Worm (Caenorhabditis elegans): Measurements from ENCODE around the gene F46G11.4.

Gene F46G11.4

ce11 chrX:5834581-5835481, 36.2 kb upstream of the F46G11.4 start, which contains the start of gene F13D11.4 (continued):
- TF ChIP-seq hlh-11 (tag; optimal IDR thresholded peaks at IDR 0.05) = peak; percentile 50

ce11 chrX:5831827-5832226, 33.2 kb upstream of the F46G11.4 start:
- TF ChIP-seq nhr-42 (GFP tag; IDR thresholded peaks at IDR 0.05) (no peak), mdt-29 (GFP tag; IDR thresholded peaks at IDR 0.05) (no peak), zfp-3 (GFP tag; conservative IDR thresholded peaks at IDR 0.05) (no peak), tag-97 (GFP tag; IDR thresholded peaks at IDR 0.05) (no peak), nhr-41 (GFP tag; IDR thresholded peaks at IDR 0.05) (no peak), nhr-6 (tag; optimal IDR thresholded peaks at IDR 0.05) (no peak), php-3 (GFP tag; IDR thresholded peaks at IDR 0.05) (0 out of 2 replicates have a peak, but pooled peaks have one; percentile 26), daf-16 (GFP tag; optimal IDR thresholded peaks at IDR 0.05) (no peak), daf-16 (tag; optimal IDR thresholded peaks at IDR 0.05) (peak; percentile 55), unc-39 (tag; optimal IDR thresholded peaks at IDR 0.05) (no peak), attf-4 (tag; optimal IDR thresholded peaks at IDR 0.05) (no peak), spr-1 (tag; optimal IDR thresholded peaks at IDR 0.05) (no peak), daf-12 (tag; optimal IDR thresholded peaks at IDR 0.05) (no peak), sdz-12 (GFP tag; optimal IDR thresholded peaks at IDR 0.05) (no peak), aly-2 (tag; optimal IDR thresholded peaks at IDR 0.05) (no peak), dmd-6 (GFP tag; IDR thresholded peaks at IDR 0.05) (no peak), gei-8 (GFP tag; optimal IDR thresholded peaks at IDR 0.05) (no peak), arid-1 (GFP tag; conservative IDR thresholded peaks at IDR 0.05) (no peak), lin-39 (tag; optimal IDR thresholded peaks at IDR 0.05) (no peak), F26F4.8 (GFP tag; conservative IDR thresholded peaks at IDR 0.05) (no peak), pqm-1 (tag; optimal IDR thresholded peaks at IDR 0.05) (peak; percentile 6), madf-9 (GFP tag; conservative IDR thresholded peaks at IDR 0.05) (no peak), F10B5.3 (tag; optimal IDR thresholded peaks at IDR 0.05) (no peak), dve-1 (tag; optimal IDR thresholded peaks at IDR 0.05; ENCODE audit: insufficient read depth) (peak; percentile 24), ceh-28 (tag; optimal IDR thresholded peaks at IDR 0.05) (no peak), lin-15B (tag; optimal IDR thresholded peaks at IDR 0.05) (no peak), nhr-76 (tag; optimal IDR thresholded peaks at IDR 0.05) (no peak), mdl-1 (tag; optimal IDR thresholded peaks at IDR 0.05) (no peak)

ce11 chrX:5829175-5829574, 30.6 kb upstream of the F46G11.4 start, which contains the start of gene acp-5:
Gene acp-5, plus strand, starts transcription at chrX:5829435.
- no peak for TF ChIP-seq mxl-3 (GFP tag; optimal IDR thresholded peaks at IDR 0.05)
- no peak for TF ChIP-seq daf-16 (GFP tag; optimal IDR thresholded peaks at IDR 0.05)
- peak; percentile 72 for TF ChIP-seq daf-16 (tag; optimal IDR thresholded peaks at IDR 0.05)
- TF ChIP-seq pqm-1 (tag; optimal IDR thresholded peaks at IDR 0.05) = peak; percentile 14
- 0 out of 2 replicates have a peak, but pooled peaks have one; percentile 19 for TF ChIP-seq dmd-6 (GFP tag; IDR thresholded peaks at IDR 0.05)
- TF ChIP-seq nhr-77 (tag; optimal IDR thresholded peaks at IDR 0.05) = peak; percentile 26
- TF ChIP-seq zfp-3 (GFP tag; conservative IDR thresholded peaks at IDR 0.05) = no peak
- TF ChIP-seq dve-1 (tag; optimal IDR thresholded peaks at IDR 0.05; ENCODE audit: insufficient read depth) = peak; percentile 42
- TF ChIP-seq hlh-30 (tag; optimal IDR thresholded peaks at IDR 0.05; ENCODE audit: insufficient read depth) = no peak
- TF ChIP-seq hlh-11 (tag; optimal IDR thresholded peaks at IDR 0.05) = peak; percentile 42
- no peak for TF ChIP-seq ceh-44 (GFP tag; IDR thresholded peaks at IDR 0.05)
- no peak for TF ChIP-seq F49E8.2 (tag; optimal IDR thresholded peaks at IDR 0.05; ENCODE audit: borderline replicate concordance)
- peak; percentile 92 for TF ChIP-seq nhr-28 (tag; optimal IDR thresholded peaks at IDR 0.05)

All from whole organism, L4 larva.